Fruit fly (Drosophila melanogaster) whole organism, prepupa: ENCODE measurements around the gene CG13896.

ENCODE experiments used
- Blimp-1 ChIP-seq: fragments of 200-800 bp; sonication (Bioruptor generic); optimal IDR thresholded peaks from 3 replicates; lab custom pipeline; 2017; ENCODE audit warnings: missing biosample characterization, missing genetic modification characterization, mild to moderate bottlenecking, moderate library complexity, missing genetic modification reagents
- CG10631 ChIP-seq: fragments of 200-800 bp; sonication (Bioruptor generic); optimal IDR thresholded peaks from 2 replicates; lab custom pipeline; 2016; ENCODE audit warnings: missing biosample characterization, missing genetic modification characterization
- CG10669 ChIP-seq: fragments of 200-800 bp; sonication (Bioruptor generic); optimal IDR thresholded peaks from 3 replicates; lab custom pipeline; 2018; ENCODE audit warnings: missing biosample characterization, mild to moderate bottlenecking, missing genetic modification characterization, moderate library complexity
- CG11294 ChIP-seq: fragments of 200-800 bp; sonication (Bioruptor generic); IDR thresholded peaks from 2 replicates; pipeline ENCODE4 v1.3.6; 2022; ENCODE audit warnings: missing biosample characterization, missing genetic modification characterization
- CG11762 ChIP-seq: fragments of 200-800 bp; sonication (Bioruptor generic); optimal IDR thresholded peaks from 3 replicates; lab custom pipeline; 2016; ENCODE audit warnings: missing biosample characterization, missing genetic modification characterization; ENCODE audit not compliant: insufficient read depth
- CG11902 ChIP-seq: fragments of 200-800 bp; sonication (Bioruptor generic); optimal IDR thresholded peaks from 3 replicates; lab custom pipeline; 2016; ENCODE audit warnings: missing biosample characterization, missing genetic modification characterization
- CG15336 ChIP-seq: fragments of 200-800 bp; sonication (Bioruptor generic); IDR thresholded peaks from 2 replicates; pipeline ENCODE4 v1.3.6; 2022; ENCODE audit warnings: missing biosample characterization, missing genetic modification characterization
- CG1621 ChIP-seq: fragments of 200-800 bp; sonication (Bioruptor generic); optimal IDR thresholded peaks from 3 replicates; lab custom pipeline; 2018; ENCODE audit warnings: missing biosample characterization, mild to moderate bottlenecking, missing genetic modification characterization
- CG16779 ChIP-seq: fragments of 200-800 bp; sonication (Bioruptor generic); optimal IDR thresholded peaks from 3 replicates; lab custom pipeline; 2017; ENCODE audit warnings: missing biosample characterization, mild to moderate bottlenecking, missing genetic modification characterization
- CG3032 ChIP-seq: fragments of 200-800 bp; optimal IDR thresholded peaks from 2 replicates; lab custom pipeline; 2019; ENCODE audit warnings: missing biosample characterization, mild to moderate bottlenecking, missing genetic modification characterization, moderate library complexity
- CG31627 ChIP-seq: fragments of 200-800 bp; sonication (Bioruptor generic); optimal IDR thresholded peaks from 3 replicates; lab custom pipeline; 2016; ENCODE audit warnings: missing biosample characterization, missing genetic modification characterization
- CG34406 ChIP-seq: fragments of 200-800 bp; sonication (Bioruptor generic); optimal IDR thresholded peaks from 3 replicates; lab custom pipeline; 2016; ENCODE audit warnings: missing biosample characterization, missing genetic modification characterization
- CG3919 ChIP-seq: fragments of 200-800 bp; sonication (Bioruptor generic); optimal IDR thresholded peaks from 3 replicates; lab custom pipeline; 2016; ENCODE audit warnings: missing biosample characterization, missing genetic modification characterization
- CG4318 ChIP-seq: fragments of 200-800 bp; sonication (Bioruptor generic); optimal IDR thresholded peaks from 3 replicates; lab custom pipeline; 2017; ENCODE audit warnings: missing biosample characterization, mild to moderate bottlenecking, missing genetic modification characterization
- CG6163 ChIP-seq: fragments of 200-800 bp; sonication (Bioruptor generic); IDR thresholded peaks from 3 replicates; pipeline ENCODE4 v1.3.6; 2022; ENCODE audit warnings: missing biosample characterization, missing genetic modification characterization
- CG6808 ChIP-seq: fragments of 200-800 bp; sonication (Bioruptor generic); optimal IDR thresholded peaks from 3 replicates; lab custom pipeline; 2017; ENCODE audit warnings: missing biosample characterization, missing genetic modification characterization, mild to moderate bottlenecking, moderate library complexity, missing genetic modification reagents
- CG6854 ChIP-seq: fragments of 200-800 bp; sonication (Bioruptor generic); optimal IDR thresholded peaks from 2 replicates; lab custom pipeline; 2017; ENCODE audit warnings: missing biosample characterization, mild to moderate bottlenecking, missing genetic modification characterization
- CG8119 ChIP-seq: fragments of 200-800 bp; sonication (Bioruptor generic); IDR thresholded peaks from 3 replicates; pipeline ENCODE4 v1.3.6; 2022; ENCODE audit warnings: missing biosample characterization, missing genetic modification characterization
- CG8319 ChIP-seq: fragments of 200-800 bp; sonication (Bioruptor generic); optimal IDR thresholded peaks from 3 replicates; lab custom pipeline; 2016; ENCODE audit warnings: missing biosample characterization, missing genetic modification characterization
- CG8632 ChIP-seq: fragments of 200-800 bp; sonication (Bioruptor generic); optimal IDR thresholded peaks from 3 replicates; lab custom pipeline; 2016; ENCODE audit warnings: missing biosample characterization, missing genetic modification characterization
- CG9139 ChIP-seq: fragments of 200-800 bp; sonication (Bioruptor generic); optimal IDR thresholded peaks from 3 replicates; lab custom pipeline; 2017; ENCODE audit warnings: missing biosample characterization, mild to moderate bottlenecking, missing genetic modification characterization
- Eip75B ChIP-seq: fragments of 200-800 bp; sonication (Bioruptor generic); optimal IDR thresholded peaks from 3 replicates; lab custom pipeline; 2016; ENCODE audit warnings: missing biosample characterization, missing genetic modification characterization
- Eip78C ChIP-seq: fragments of 200-800 bp; sonication (Bioruptor generic); peaks from one replicate; lab custom pipeline; 2016; ENCODE audit warnings: missing biosample characterization, missing genetic modification characterization
- Eip93F ChIP-seq: fragments of 200-800 bp; sonication (Bioruptor generic); optimal IDR thresholded peaks from 2 replicates; lab custom pipeline; 2016; ENCODE audit warnings: missing biosample characterization, mild to moderate bottlenecking, missing genetic modification characterization
- Ets96B ChIP-seq: fragments of 200-800 bp; optimal IDR thresholded peaks from 2 replicates; lab custom pipeline; 2019; ENCODE audit warnings: missing biosample characterization, mild to moderate bottlenecking, missing genetic modification characterization, moderate library complexity
- Gug ChIP-seq: fragments of 200-800 bp; sonication (Bioruptor generic); IDR thresholded peaks from 2 replicates; pipeline ENCODE4 v1.3.6; 2022; ENCODE audit warnings: missing biosample characterization, missing genetic modification characterization
- Hr38 ChIP-seq: sonication (Bioruptor generic); optimal IDR thresholded peaks from 2 replicates; lab custom pipeline; 2016; ENCODE audit warnings: missing biosample characterization, missing genetic modification characterization
- Hr39 ChIP-seq: fragments of 200-800 bp; sonication (Bioruptor generic); optimal IDR thresholded peaks from 2 replicates; lab custom pipeline; 2016; ENCODE audit warnings: missing biosample characterization, missing genetic modification characterization
- Hr4 ChIP-seq: fragments of 200-800 bp; sonication (Bioruptor generic); optimal IDR thresholded peaks from 3 replicates; lab custom pipeline; 2016; ENCODE audit warnings: missing biosample characterization, missing genetic modification characterization
- Lpt ChIP-seq: fragments of 200-800 bp; sonication (Bioruptor generic); optimal IDR thresholded peaks from 3 replicates; lab custom pipeline; 2016; ENCODE audit warnings: missing biosample characterization, missing genetic modification characterization
- Met ChIP-seq: fragments of 200-800 bp; sonication (Bioruptor generic); optimal IDR thresholded peaks from 3 replicates; lab custom pipeline; 2016; ENCODE audit warnings: missing biosample characterization, missing genetic modification characterization
- Sox102F ChIP-seq: fragments of 200-800 bp; sonication (Bioruptor generic); optimal IDR thresholded peaks from 2 replicates; lab custom pipeline; 2016; ENCODE audit warnings: missing biosample characterization, mild to moderate bottlenecking, missing genetic modification characterization
- Sox14 ChIP-seq: fragments of 200-800 bp; sonication (Bioruptor generic); optimal IDR thresholded peaks from 3 replicates; lab custom pipeline; 2016; ENCODE audit warnings: missing biosample characterization, missing genetic modification characterization
- Sox15 ChIP-seq: fragments of 200-800 bp; sonication (Bioruptor generic); optimal IDR thresholded peaks from 3 replicates; lab custom pipeline; 2016; ENCODE audit warnings: missing biosample characterization, missing genetic modification characterization
- achi ChIP-seq: fragments of 200-800 bp; sonication (Bioruptor generic); optimal IDR thresholded peaks from 3 replicates; lab custom pipeline; 2016; ENCODE audit warnings: missing biosample characterization, missing genetic modification characterization
- acj6 ChIP-seq: fragments of 200-800 bp; sonication (Bioruptor generic); optimal IDR thresholded peaks from 3 replicates; lab custom pipeline; 2016; ENCODE audit warnings: missing biosample characterization, missing genetic modification characterization
- dac ChIP-seq: fragments of 200-800 bp; sonication (Bioruptor generic); optimal IDR thresholded peaks from 2 replicates; lab custom pipeline; 2017; ENCODE audit warnings: missing biosample characterization, mild to moderate bottlenecking, missing genetic modification characterization
- dsx ChIP-seq: fragments of 200-800 bp; optimal IDR thresholded peaks from 3 replicates; lab custom pipeline; 2019; ENCODE audit warnings: missing biosample characterization, mild to moderate bottlenecking, missing genetic modification characterization, moderate library complexity; ENCODE audit not compliant: poor library complexity, severe bottlenecking
- eg ChIP-seq: fragments of 200-800 bp; sonication (Bioruptor generic); IDR thresholded peaks from 3 replicates; pipeline ENCODE4 v1.3.6; 2022; ENCODE audit warnings: missing biosample characterization, missing genetic modification characterization
- fd59A ChIP-seq: fragments of 200-800 bp; sonication (Bioruptor generic); optimal IDR thresholded peaks from 2 replicates; lab custom pipeline; 2017; ENCODE audit warnings: missing biosample characterization, mild to moderate bottlenecking, missing genetic modification characterization, missing genetic modification reagents
- fd85E ChIP-seq: fragments of 200-800 bp; sonication (Bioruptor generic); optimal IDR thresholded peaks from 3 replicates; lab custom pipeline; 2016; ENCODE audit warnings: missing biosample characterization, missing genetic modification characterization
- fkh ChIP-seq: fragments of 200-800 bp; sonication (Bioruptor generic); optimal IDR thresholded peaks from 3 replicates; lab custom pipeline; 2017; ENCODE audit warnings: missing biosample characterization, mild to moderate bottlenecking, missing genetic modification characterization, moderate library complexity
- lz ChIP-seq: fragments of 200-800 bp; sonication (Bioruptor generic); optimal IDR thresholded peaks from 3 replicates; lab custom pipeline; 2016; ENCODE audit warnings: missing biosample characterization, missing genetic modification characterization
- net ChIP-seq: fragments of 200-800 bp; sonication (Bioruptor generic); optimal IDR thresholded peaks from 3 replicates; lab custom pipeline; 2016; ENCODE audit warnings: missing biosample characterization, missing genetic modification characterization
- ss ChIP-seq, 2 experiments: fragments of 200-800 bp; sonication (Bioruptor generic); optimal IDR thresholded peaks; 2 replicates in 1 of 2; 3 replicates in 1 of 2; lab custom pipeline; 2017 to 2018; ENCODE audit warnings: mild to moderate bottlenecking in 2 of 2, missing biosample characterization in 2 of 2, missing genetic modification characterization in 2 of 2, moderate library complexity in 1 of 2
- svp ChIP-seq: fragments of 200-800 bp; sonication (Bioruptor generic); peaks from one replicate; lab custom pipeline; 2016; ENCODE audit warnings: missing biosample characterization, missing genetic modification characterization
- topi ChIP-seq: fragments of 200-800 bp; sonication (Bioruptor generic); optimal IDR thresholded peaks from 3 replicates; lab custom pipeline; 2016; ENCODE audit warnings: missing biosample characterization, missing genetic modification characterization
- vri ChIP-seq: fragments of 200-800 bp; sonication (Bioruptor generic); optimal IDR thresholded peaks from 3 replicates; lab custom pipeline; 2016; ENCODE audit warnings: missing biosample characterization, mild to moderate bottlenecking, missing genetic modification characterization

CG13896 gene

dm6 chr3L:697055-697427 lies 14.6 kb downstream of the CG13896 start:
- TF ChIP-seq Hr38 (GFP tag; lab: Kevin White, UChicago) (no peak), CG6854 (GFP tag; lab: Kevin White, UChicago) (no peak), achi (GFP tag; lab: Kevin White, UChicago) (no peak), CG10669 (GFP tag; lab: Kevin White, UChicago) (no peak), dsx (GFP tag; lab: Kevin White, UChicago) (no peak), CG11294 (GFP tag; lab: Robert Waterston, UW) (no peak), CG6808 (GFP tag; lab: Kevin White, UChicago) (no peak), CG1621 (tag; lab: Kevin White, UChicago) (no peak), Met (GFP tag; lab: Kevin White, UChicago) (no peak), Sox15 (no peak), eg (GFP tag; lab: Robert Waterston, UW) (no peak), CG16779 (no peak), Eip75B (no peak)

dm6 chr3L:696404-697054 lies 15.1 kb downstream of the CG13896 start:
- peak; percentile 98 for TF ChIP-seq Ets96B
- peak; percentile 96 for TF ChIP-seq fd59A (GFP tag; lab: Kevin White, UChicago)
- peak; percentile 92 for TF ChIP-seq Lpt (GFP tag; lab: Kevin White, UChicago)
- peak; percentile 78 for TF ChIP-seq fd85E (GFP tag; lab: Kevin White, UChicago)
- TF ChIP-seq ss (GFP tag; optimal IDR thresholded peaks at IDR 0.05; lab: Kevin White, UChicago) = peak; percentile 97 to 98
- TF ChIP-seq eg (GFP tag; lab: Robert Waterston, UW) = peak; percentile 96
- TF ChIP-seq CG11902 (GFP tag; lab: Kevin White, UChicago) = peak; percentile 89
- peak; percentile 87 for TF ChIP-seq svp
- TF ChIP-seq CG8319 = peak; percentile 89
- peak; percentile 94 for TF ChIP-seq CG16779
- TF ChIP-seq CG6163 (GFP tag; lab: Robert Waterston, UW) = peak; percentile 98
- TF ChIP-seq Sox14 (GFP tag; lab: Kevin White, UChicago) = peak; percentile 83
- TF ChIP-seq CG6808 (GFP tag; lab: Kevin White, UChicago) = peak; percentile 97
- TF ChIP-seq dac (GFP tag; lab: Kevin White, UChicago) = peak; percentile 81
- TF ChIP-seq acj6 = peak; percentile 94
- peak; percentile 69 for TF ChIP-seq Eip93F (GFP tag; lab: Kevin White, UChicago)
- peak; percentile 59 for TF ChIP-seq Hr39 (GFP tag; lab: Kevin White, UChicago)
- TF ChIP-seq achi (GFP tag; lab: Kevin White, UChicago) = peak; percentile 95
- TF ChIP-seq CG10631 = peak; percentile 96
- peak; percentile 89 for TF ChIP-seq Hr4 (GFP tag; lab: Kevin White, UChicago)
- peak; percentile 96 for TF ChIP-seq CG15336 (GFP tag; lab: Robert Waterston, UW)
- TF ChIP-seq Blimp-1 (GFP tag; lab: Kevin White, UChicago) = peak; percentile 76
- TF ChIP-seq Gug (GFP tag; lab: Robert Waterston, UW) = peak; percentile 93
- TF ChIP-seq CG6854 (GFP tag; lab: Kevin White, UChicago) = peak; percentile 90
- peak; percentile 93 for TF ChIP-seq CG3919 (GFP tag; lab: Kevin White, UChicago)
- peak; percentile 93 for TF ChIP-seq CG34406
- TF ChIP-seq Hr38 (GFP tag; lab: Kevin White, UChicago) = no peak
- no peak for TF ChIP-seq vri (GFP tag; lab: Kevin White, UChicago)
- TF ChIP-seq CG8119 (GFP tag; lab: Robert Waterston, UW) = peak; percentile 97
- no peak for TF ChIP-seq CG4318 (GFP tag; lab: Kevin White, UChicago)
- TF ChIP-seq Eip75B = peak; percentile 89
- peak; percentile 64 for TF ChIP-seq fkh (GFP tag; lab: Kevin White, UChicago)
- TF ChIP-seq CG11762 (GFP tag; lab: Kevin White, UChicago) = peak; percentile 88
- TF ChIP-seq CG3032 (tag; lab: Kevin White, UChicago) = peak; percentile 98
- TF ChIP-seq CG9139 (GFP tag; lab: Kevin White, UChicago) = peak; percentile 97
- peak; percentile 83 for TF ChIP-seq topi (GFP tag; lab: Kevin White, UChicago)
- peak; percentile 91 for TF ChIP-seq net (GFP tag; lab: Kevin White, UChicago)
- peak; percentile 98 for TF ChIP-seq Eip78C (GFP tag; lab: Kevin White, UChicago)
- peak; percentile 97 for TF ChIP-seq CG10669 (GFP tag; lab: Kevin White, UChicago)
- peak; percentile 83 for TF ChIP-seq Sox15
- peak; percentile 60 for TF ChIP-seq CG31627 (GFP tag; lab: Kevin White, UChicago)
- TF ChIP-seq lz (GFP tag; lab: Kevin White, UChicago) = peak; percentile 80
- peak; percentile 72 for TF ChIP-seq Sox102F (GFP tag; lab: Kevin White, UChicago)
- TF ChIP-seq CG8632 (GFP tag; lab: Kevin White, UChicago) = peak; percentile 93
